Fruit fly (Drosophila melanogaster): ENCODE results near the gene CG33927.
A peak's percentile ranks its signal among the peaks of the same experiment; 100 is the strongest.

- TF ChIP-seq CG14711 (tag; optimal IDR thresholded peaks at IDR 0.05): no peak
- no peak for TF ChIP-seq Hr96 (GFP tag; optimal IDR thresholded peaks at IDR 0.05)
- peak; percentile 11 for TF ChIP-seq CG5204 (GFP tag; optimal IDR thresholded peaks at IDR 0.05)
- peak; percentile 95 for TF ChIP-seq kay (GFP tag; ENCODE audit: borderline replicate concordance)
- no peak for TF ChIP-seq toe (GFP tag; optimal IDR thresholded peaks at IDR 0.05)
- peak; percentile 66 for TF ChIP-seq cic (GFP tag; optimal IDR thresholded peaks at IDR 0.05)
- TF ChIP-seq ovo (GFP tag; optimal IDR thresholded peaks at IDR 0.05): no peak
- peak; percentile 54 for TF ChIP-seq CG7045 (GFP tag; optimal IDR thresholded peaks at IDR 0.05)
- no peak for TF ChIP-seq pad (GFP tag; optimal IDR thresholded peaks at IDR 0.05)
- TF ChIP-seq Mnt (GFP tag; optimal IDR thresholded peaks at IDR 0.05): no peak
- no peak for TF ChIP-seq CG11617 (GFP tag; optimal IDR thresholded peaks at IDR 0.05)
- TF ChIP-seq bab1 (GFP tag; optimal IDR thresholded peaks at IDR 0.05): no peak
Measured at dm6 chr3R:4694805-4695204, 4.4 kb upstream of the CG33927 start.
